Worm (Caenorhabditis elegans) whole organism, mixed stage, embryonic: ENCODE data around the gene srh-24.

Source experiments
- M03D4.4 ChIP-seq: sonication (generic microtip); optimal IDR thresholded peaks from 2 replicates; lab custom pipeline; 2017; ENCODE audit warnings: mild to moderate bottlenecking, missing genetic modification characterization, missing compliant biosample characterization
- ceh-39 ChIP-seq: fragments of 150-350 bp; optimal IDR thresholded peaks from 2 replicates; lab custom pipeline; 2014; ENCODE audit warnings: missing biosample characterization, missing genetic modification characterization
- ceh-43 ChIP-seq: fragments of 200-800 bp; sonication (Bioruptor generic); optimal IDR thresholded peaks from 2 replicates; lab custom pipeline; 2018; ENCODE audit warnings: mild to moderate bottlenecking, missing genetic modification characterization, moderate library complexity, missing compliant biosample characterization
- drap-1 ChIP-seq: fragments of 200-800 bp; sonication (Bioruptor generic); optimal IDR thresholded peaks from 3 replicates; lab custom pipeline; 2018; ENCODE audit warnings: mild to moderate bottlenecking, missing genetic modification characterization, missing compliant biosample characterization
- elt-1 ChIP-seq: sonication (generic microtip); optimal IDR thresholded peaks from 2 replicates; lab custom pipeline; 2017; ENCODE audit warnings: missing genetic modification characterization, mild to moderate bottlenecking, missing compliant biosample characterization, antibody characterized with exemption, moderate library complexity, borderline replicate concordance; ENCODE audit not compliant: insufficient read depth
- elt-3 ChIP-seq: fragments of 150-350 bp; optimal IDR thresholded peaks from 2 replicates; lab custom pipeline; 2014; ENCODE audit warnings: missing biosample characterization, missing genetic modification characterization
- ham-2 ChIP-seq: fragments of 200-800 bp; sonication (Bioruptor generic); optimal IDR thresholded peaks from 2 replicates; lab custom pipeline; 2018; ENCODE audit warnings: mild to moderate bottlenecking, missing genetic modification characterization, missing compliant biosample characterization
- hlh-1 ChIP-seq: fragments of 150-350 bp; optimal IDR thresholded peaks from 2 replicates; lab custom pipeline; 2014; ENCODE audit warnings: missing biosample characterization, missing genetic modification reagents, missing genetic modification characterization
- lsy-2 ChIP-seq: fragments of 150-350 bp; optimal IDR thresholded peaks from 2 replicates; lab custom pipeline; 2014; ENCODE audit warnings: missing biosample characterization, missing genetic modification characterization
- mab-5 ChIP-seq: fragments of 150-350 bp; optimal IDR thresholded peaks from 2 replicates; lab custom pipeline; 2014; ENCODE audit warnings: missing biosample characterization, missing genetic modification characterization
- mls-2 ChIP-seq: sonication (generic microtip); optimal IDR thresholded peaks from 2 replicates; lab custom pipeline; 2016; ENCODE audit warnings: mild to moderate bottlenecking, missing genetic modification characterization, moderate library complexity, missing compliant biosample characterization
- nhr-12 ChIP-seq: fragments of 150-350 bp; optimal IDR thresholded peaks from 2 replicates; lab custom pipeline; 2014; ENCODE audit warnings: missing biosample characterization, missing genetic modification characterization
- nhr-2 ChIP-seq: fragments of 150-350 bp; optimal IDR thresholded peaks from 2 replicates; lab custom pipeline; 2014; ENCODE audit warnings: missing biosample characterization, missing genetic modification characterization
- nhr-237 ChIP-seq: fragments of 150-350 bp; optimal IDR thresholded peaks from 2 replicates; lab custom pipeline; 2014; ENCODE audit warnings: missing biosample characterization, missing genetic modification characterization
- nhr-28 ChIP-seq: fragments of 150-350 bp; optimal IDR thresholded peaks from 2 replicates; lab custom pipeline; 2014; ENCODE audit warnings: missing biosample characterization, missing genetic modification characterization
- sem-2 ChIP-seq: fragments of 200-800 bp; sonication (Bioruptor generic); optimal IDR thresholded peaks from 2 replicates; lab custom pipeline; 2018; ENCODE audit warnings: mild to moderate bottlenecking, missing genetic modification characterization, missing compliant biosample characterization
- tbx-8 ChIP-seq: fragments of 200-800 bp; sonication (Bioruptor generic); optimal IDR thresholded peaks from 2 replicates; lab custom pipeline; 2018; ENCODE audit warnings: mild to moderate bottlenecking, missing genetic modification characterization, moderate library complexity, missing compliant biosample characterization
- unc-39 ChIP-seq: fragments of 150-350 bp; optimal IDR thresholded peaks from 2 replicates; lab custom pipeline; 2014; ENCODE audit warnings: missing biosample characterization, missing genetic modification characterization
- unc-62 ChIP-seq: fragments of 150-350 bp; optimal IDR thresholded peaks from 2 replicates; lab custom pipeline; 2014; ENCODE audit warnings: missing biosample characterization, missing genetic modification reagents, missing genetic modification characterization
- zip-8 ChIP-seq: fragments of 150-350 bp; optimal IDR thresholded peaks from 2 replicates; lab custom pipeline; 2014; ENCODE audit warnings: missing biosample characterization, missing genetic modification characterization

The srh-24 gene

DNA sequence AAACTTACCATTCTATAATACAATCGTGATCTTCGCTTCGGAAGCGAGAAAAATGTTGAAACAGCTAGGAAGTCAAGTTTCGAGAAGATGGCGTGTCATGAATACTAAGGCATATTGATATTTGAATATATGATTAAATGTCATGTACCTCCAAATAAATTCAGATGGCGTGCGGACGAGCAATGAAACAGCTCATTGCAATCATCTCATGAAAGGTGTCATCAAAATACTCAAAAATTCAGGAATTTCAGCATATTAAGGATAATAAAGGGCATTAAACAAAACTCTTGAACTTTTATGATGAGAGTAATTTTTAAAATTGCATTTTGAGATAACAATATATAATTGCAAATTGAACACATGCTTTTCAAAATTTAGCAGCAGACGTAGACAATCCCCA lies 45.4 kb downstream of the srh-24 start, which contains the start of gene gcy-32:
Gene gcy-32, minus strand, starts transcription at position 101 of the 400 bp plus-strand sequence.
- TF ChIP-seq drap-1 (GFP tag; lab: Kevin White, UChicago) (no peak), ham-2 (GFP tag; lab: Kevin White, UChicago) (no peak), tbx-8 (no peak), nhr-28 (no peak), elt-3 (tag; lab: Kevin White, UChicago) (no peak), unc-39 (tag; lab: Kevin White, UChicago) (no peak), unc-62 (GFP tag; lab: Kevin White, UChicago) (no peak), lsy-2 (tag; lab: Kevin White, UChicago) (no peak), zip-8 (no peak), ceh-39 (tag; lab: Kevin White, UChicago) (no peak), hlh-1 (tag; lab: Kevin White, UChicago) (no peak), elt-1 (no peak)

DNA sequence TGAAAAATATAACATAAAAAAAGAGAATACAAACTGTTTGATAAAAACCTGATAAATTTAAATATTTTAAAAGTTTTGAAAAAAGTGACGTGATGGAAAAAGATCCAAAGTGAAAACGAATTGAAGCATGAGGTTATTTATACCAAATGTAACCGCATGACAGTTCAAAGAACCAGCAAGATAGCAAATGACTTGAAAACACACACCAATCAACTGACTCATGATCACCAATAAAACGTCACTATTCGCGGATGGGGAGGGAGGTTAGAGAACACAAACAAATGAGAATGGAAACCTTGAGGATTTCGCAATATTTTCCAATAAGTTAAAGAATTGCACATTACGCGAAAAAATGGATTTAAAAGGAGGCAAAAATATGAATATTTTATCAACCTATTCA lies 51.4 kb downstream of the srh-24 start, which contains the start of gene C06B3.7:
Gene C06B3.7, plus strand, starts transcription at position 287 of the 400 bp plus-strand sequence.
- TF ChIP-seq nhr-237 (tag; lab: Kevin White, UChicago) (no peak), M03D4.4 (tag; lab: Kevin White, UChicago) (no peak), nhr-28 (no peak)

DNA sequence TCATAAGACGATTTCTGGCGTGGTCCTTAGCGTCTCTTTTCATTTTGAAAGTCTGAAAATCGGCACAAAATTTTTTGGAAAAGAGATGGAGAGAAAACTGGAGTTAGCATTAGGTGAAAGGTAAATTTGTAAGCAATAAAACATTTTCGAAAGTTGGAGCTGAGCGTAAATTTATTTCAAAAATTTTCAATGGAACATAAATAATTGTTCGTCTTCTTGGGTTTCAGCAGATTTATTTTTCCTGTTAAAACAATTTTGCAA lies 52.0 kb downstream of the srh-24 start, which contains the start of gene C06B3.6:
Gene C06B3.6, minus strand, starts transcription at position 52 of the 261 bp plus-strand sequence.
- TF ChIP-seq mls-2 (no peak), nhr-12 (tag; lab: Kevin White, UChicago) (no peak), ceh-43 (GFP tag; lab: Kevin White, UChicago) (no peak), ceh-39 (tag; lab: Kevin White, UChicago) (no peak), drap-1 (GFP tag; lab: Kevin White, UChicago) (no peak), sem-2 (no peak), nhr-237 (tag; lab: Kevin White, UChicago) (no peak), unc-62 (GFP tag; lab: Kevin White, UChicago) (no peak), mab-5 (tag; lab: Kevin White, UChicago) (no peak), nhr-28 (no peak), nhr-2 (tag; lab: Kevin White, UChicago) (no peak), ham-2 (GFP tag; lab: Kevin White, UChicago) (no peak)
